Worm (Caenorhabditis elegans): ENCODE results near the gene fars-2.
"Not testable (repeated sequence)": the region's sequence is repeated elsewhere in the genome, so short reads cannot be mapped to it uniquely, and the experiment has no call there.

ce11 chrV:19948993-19949392, 41.8 kb upstream of the fars-2 start, which contains the start of gene tmed-4:
- TF ChIP-seq snpc-4 (tag; optimal IDR thresholded peaks at IDR 0.05); ces-1 (GFP tag; optimal IDR thresholded peaks at IDR 0.05); nhr-237 (tag; optimal IDR thresholded peaks at IDR 0.05): not testable (repeated sequence)
